Fruit fly (Drosophila melanogaster): ENCODE results near the gene CG42458.
A peak's percentile ranks its signal among the peaks of the same experiment; 100 is the strongest.

The CG42458 gene

dm6 chr3L:7381359-7381976 lies 42.2 kb upstream of the CG42458 start, which contains the start of the genes SMSr and smid (continued):
- TF ChIP-seq CG18476 (GFP tag; optimal IDR thresholded peaks at IDR 0.05) (peak; percentile 6), CG9817 (tag; optimal IDR thresholded peaks at IDR 0.05) (peak; percentile 67), sug (tag; optimal IDR thresholded peaks at IDR 0.05) (peak; percentile 100), CG8089 (GFP tag; optimal IDR thresholded peaks at IDR 0.05) (peak; percentile 47), pb (GFP tag; optimal IDR thresholded peaks at IDR 0.05) (no peak), sr (GFP tag; IDR thresholded peaks at IDR 0.05) (no peak), CG1233 (GFP tag; optimal IDR thresholded peaks at IDR 0.05) (no peak), lmd (GFP tag; IDR thresholded peaks at IDR 0.05) (peak; percentile 51; the same call in 1 of the 2 replicates), fd102C (GFP tag; optimal IDR thresholded peaks at IDR 0.05) (no peak), ERR (GFP tag; optimal IDR thresholded peaks at IDR 0.05) (no peak), onecut (GFP tag; IDR thresholded peaks at IDR 0.05) (no peak), Max (GFP tag; optimal IDR thresholded peaks at IDR 0.05) (peak; percentile 74), so (GFP tag; IDR thresholded peaks at IDR 0.05) (no peak), dysf (GFP tag; IDR thresholded peaks at IDR 0.05) (peak; percentile 67; the same call in 2 of the 3 replicates), gce (GFP tag; IDR thresholded peaks at IDR 0.05) (no peak), CG2889 (GFP tag; IDR thresholded peaks at IDR 0.05) (no peak), row (GFP tag; IDR thresholded peaks at IDR 0.05) (peak; percentile 92), CG10959 (GFP tag; IDR thresholded peaks at IDR 0.05) (no peak), Lpt (GFP tag; optimal IDR thresholded peaks at IDR 0.05) (no peak), nom (GFP tag; optimal IDR thresholded peaks at IDR 0.05) (peak; percentile 38), Sox102F (GFP tag; optimal IDR thresholded peaks at IDR 0.05) (no peak), CG6683 (GFP tag; optimal IDR thresholded peaks at IDR 0.05) (no peak), klu (GFP tag; IDR thresholded peaks at IDR 0.05) (peak; percentile 69; the same call in 1 of the 2 replicates), btn (GFP tag; optimal IDR thresholded peaks at IDR 0.05) (no peak), Xrp1 (GFP tag; IDR thresholded peaks at IDR 0.05) (peak; percentile 65), seq (GFP tag; IDR thresholded peaks at IDR 0.05) (no peak), gcm2 (GFP tag; optimal IDR thresholded peaks at IDR 0.05) (no peak), HLHmδ (GFP tag; optimal IDR thresholded peaks at IDR 0.05) (peak; percentile 4), toy (GFP tag; IDR thresholded peaks at IDR 0.05) (no peak), CG3163 (GFP tag; optimal IDR thresholded peaks at IDR 0.05) (peak; percentile 24), CG14667 (GFP tag; IDR thresholded peaks at IDR 0.05) (no peak), MTF-1 (GFP tag; optimal IDR thresholded peaks at IDR 0.05; ENCODE audit: borderline replicate concordance) (no peak), odd (GFP tag; optimal IDR thresholded peaks at IDR 0.05) (no peak), E2f2 (GFP tag; IDR thresholded peaks at IDR 0.05) (peak; percentile 24; the same call in 1 of the 2 replicates), ssp (GFP tag; IDR thresholded peaks at IDR 0.05) (peak; percentile 95), CG4854 (GFP tag; optimal IDR thresholded peaks at IDR 0.05) (peak; percentile 52), Taf1 (GFP tag; IDR thresholded peaks at IDR 0.05) (no peak; the same call in 1 of the 2 replicates), CG11560 (tag; IDR thresholded peaks at IDR 0.05) (no peak; the same call in 2 of the 3 replicates), CG1792 (GFP tag; optimal IDR thresholded peaks at IDR 0.05) (no peak), HLH4C (GFP tag; IDR thresholded peaks at IDR 0.05; ENCODE audit: partially characterized antibody) (peak; percentile 88), CG11093 (GFP tag; IDR thresholded peaks at IDR 0.05) (0 out of 3 replicates have a peak, but pooled peaks have one; percentile 25), Ravus (GFP tag; IDR thresholded peaks at IDR 0.05) (no peak), Myb (GFP tag; optimal IDR thresholded peaks at IDR 0.05) (peak; percentile 24), CG4707 (GFP tag; optimal IDR thresholded peaks at IDR 0.05) (no peak), bbx (GFP tag; IDR thresholded peaks at IDR 0.05; ENCODE audit: partially characterized antibody) (peak; percentile 83), pho (GFP tag; optimal IDR thresholded peaks at IDR 0.05) (peak; percentile 61), Bteb2 (GFP tag; optimal IDR thresholded peaks at IDR 0.05) (peak; percentile 39), sisA (GFP tag; IDR thresholded peaks at IDR 0.05) (peak; percentile 48; the same call in 1 of the 2 replicates), abd-A (tag; optimal IDR thresholded peaks at IDR 0.05) (no peak), az2 (GFP tag; optimal IDR thresholded peaks at IDR 0.05) (peak; percentile 45), kni (GFP tag; optimal IDR thresholded peaks at IDR 0.05) (peak; percentile 47)
